Worm (Caenorhabditis elegans): ENCODE measurements around the gene C15C7.4.
A peak's percentile ranks its signal among the peaks of the same experiment; 100 is the strongest.

The C15C7.4 gene

DNA sequence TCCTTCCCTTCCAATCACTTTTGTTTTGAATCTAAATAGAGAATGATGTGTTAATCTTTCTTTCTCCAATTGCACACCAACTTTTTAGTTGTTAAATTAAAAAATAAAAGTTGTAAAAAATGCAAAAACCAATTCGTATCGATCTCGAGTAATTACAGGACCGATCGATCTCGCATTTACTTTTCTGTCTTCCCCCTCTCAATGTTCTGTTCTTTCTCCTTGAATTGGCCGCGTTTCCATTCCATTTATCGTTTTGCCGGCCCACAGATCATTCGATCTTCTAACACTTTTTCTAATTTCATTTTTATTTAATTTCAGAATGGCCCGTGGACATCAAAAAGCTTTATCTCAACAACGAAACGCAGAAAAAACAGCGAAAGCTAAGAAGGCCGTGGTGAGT, 10.2 kb upstream of the C15C7.4 start, which contains the start of gene K10B3.1:
Gene K10B3.1, plus strand, starts transcription at position 301 of the 400 bp plus-strand sequence.
- TF ChIP-seq nhr-21 (tag; optimal IDR thresholded peaks at IDR 0.05) (peak; percentile 10), nhr-11 (tag; optimal IDR thresholded peaks at IDR 0.05) (no peak), lin-39 (tag; optimal IDR thresholded peaks at IDR 0.05) (no peak), nhr-25 (tag; optimal IDR thresholded peaks at IDR 0.05) (no peak), unc-39 (tag; optimal IDR thresholded peaks at IDR 0.05) (no peak), unc-62 (GFP tag; optimal IDR thresholded peaks at IDR 0.05) (no peak)

DNA sequence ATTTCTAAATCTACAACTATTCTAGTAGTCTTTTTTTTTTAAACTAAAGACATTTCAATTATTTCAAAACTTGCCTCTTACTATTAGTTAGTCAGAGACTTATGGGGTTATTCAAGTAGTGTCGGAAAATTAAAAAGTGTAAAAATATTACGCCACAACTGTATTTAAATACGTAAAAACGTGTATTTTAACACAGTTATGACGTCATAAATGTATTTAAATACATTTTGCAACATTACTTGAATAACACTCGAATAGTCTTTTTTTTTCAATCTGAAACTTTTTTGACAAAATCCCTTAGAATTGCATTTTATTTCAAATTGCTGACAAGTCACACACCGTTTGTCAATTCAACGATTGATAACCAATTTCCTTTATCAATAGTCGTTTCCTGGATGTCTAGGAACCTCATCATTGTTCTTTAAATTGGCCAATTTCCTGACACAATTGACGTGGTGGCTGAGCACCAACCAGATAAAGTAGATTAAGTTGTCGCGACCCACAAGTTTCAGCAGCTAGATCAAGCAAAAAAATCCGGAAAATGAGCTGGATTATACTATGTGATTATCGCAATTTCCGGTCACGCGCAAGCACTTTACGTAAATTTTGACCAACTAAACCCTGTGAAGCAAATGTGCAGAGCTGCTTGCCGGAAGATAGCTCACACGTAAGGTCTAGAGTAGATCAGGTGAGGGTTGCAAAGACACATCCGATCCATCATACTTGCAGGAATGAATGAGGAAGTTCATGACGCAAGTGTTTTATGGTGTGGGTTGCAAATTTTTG, 5.7 kb upstream of the C15C7.4 start:
- TF ChIP-seq lsy-2 (tag; optimal IDR thresholded peaks at IDR 0.05), result no peak
- no peak for TF ChIP-seq C34F6.9 (tag; optimal IDR thresholded peaks at IDR 0.05)
- TF ChIP-seq sma-3 (GFP tag; optimal IDR thresholded peaks at IDR 0.05), result no peak

DNA sequence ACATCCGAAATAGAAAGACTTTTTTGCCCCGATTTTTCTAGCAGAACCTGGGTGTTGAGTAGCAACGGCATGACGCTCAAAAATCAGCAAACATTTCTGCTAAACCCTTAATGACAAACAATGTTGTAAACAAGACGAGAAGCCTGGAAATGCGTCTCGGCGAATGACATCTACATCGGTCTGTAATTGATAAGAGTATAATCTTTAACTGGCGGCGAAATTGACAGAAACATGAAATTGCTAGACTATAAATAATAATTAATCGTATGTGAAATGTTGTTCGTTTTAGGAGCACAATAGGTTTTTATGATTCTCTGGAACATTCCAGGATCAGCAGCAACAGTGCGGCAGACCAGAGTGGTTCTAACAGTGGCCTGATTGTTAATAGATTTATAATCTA, 3.7 kb upstream of the C15C7.4 start:
- TF ChIP-seq sma-9 (GFP tag; optimal IDR thresholded peaks at IDR 0.05) (peak; percentile 19), sma-9 (tag; optimal IDR thresholded peaks at IDR 0.05) (no peak), fos-1 (tag; optimal IDR thresholded peaks at IDR 0.05) (peak; percentile 20), elt-1 (tag; optimal IDR thresholded peaks at IDR 0.05) (no peak)

DNA sequence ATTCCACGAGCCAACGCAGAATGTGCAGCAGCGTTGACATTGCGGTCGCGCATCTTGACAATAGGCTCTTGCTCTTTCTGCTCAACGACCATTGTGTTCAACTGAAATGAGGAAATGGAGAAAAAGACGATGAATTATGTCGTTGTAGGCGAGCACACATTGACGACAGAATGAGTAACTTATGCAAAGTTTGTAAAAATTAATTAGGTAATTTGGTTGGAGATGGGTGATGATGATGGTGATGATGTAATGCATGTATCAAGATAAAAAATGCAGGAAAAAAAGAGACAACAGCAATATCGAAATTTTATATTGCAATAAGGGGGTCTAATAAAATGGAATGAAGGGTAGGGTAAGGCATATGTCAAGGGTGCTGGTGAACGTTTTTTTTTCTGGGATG, 7.0 kb downstream of the C15C7.4 start, which contains the start of gene bbln-1:
Gene bbln-1, minus strand, starts transcription at position 101 of the 400 bp plus-strand sequence.
- TF ChIP-seq ceh-16 (tag; optimal IDR thresholded peaks at IDR 0.05) (no peak), fos-1 (tag; optimal IDR thresholded peaks at IDR 0.05) (no peak), nhr-6 (tag; optimal IDR thresholded peaks at IDR 0.05) (no peak), zag-1 (tag; optimal IDR thresholded peaks at IDR 0.05) (no peak), dmd-4 (tag; optimal IDR thresholded peaks at IDR 0.05) (no peak), ZK546.5 (tag; optimal IDR thresholded peaks at IDR 0.05) (no peak), F13H6.1 (tag; optimal IDR thresholded peaks at IDR 0.05) (no peak), sma-3 (GFP tag; optimal IDR thresholded peaks at IDR 0.05) (no peak), nhr-11 (tag; optimal IDR thresholded peaks at IDR 0.05) (no peak), ceh-82 (tag; optimal IDR thresholded peaks at IDR 0.05) (no peak), sma-9 (GFP tag; optimal IDR thresholded peaks at IDR 0.05) (no peak), sma-9 (tag; optimal IDR thresholded peaks at IDR 0.05) (no peak), ztf-11 (tag; optimal IDR thresholded peaks at IDR 0.05) (no peak), nhr-129 (tag; optimal IDR thresholded peaks at IDR 0.05) (no peak), gmeb-1 (tag; optimal IDR thresholded peaks at IDR 0.05) (no peak), nhr-237 (tag; optimal IDR thresholded peaks at IDR 0.05) (no peak), C34F6.9 (tag; optimal IDR thresholded peaks at IDR 0.05) (no peak), peb-1 (tag; optimal IDR thresholded peaks at IDR 0.05) (no peak), lin-13 (GFP tag; optimal IDR thresholded peaks at IDR 0.05) (no peak)

DNA sequence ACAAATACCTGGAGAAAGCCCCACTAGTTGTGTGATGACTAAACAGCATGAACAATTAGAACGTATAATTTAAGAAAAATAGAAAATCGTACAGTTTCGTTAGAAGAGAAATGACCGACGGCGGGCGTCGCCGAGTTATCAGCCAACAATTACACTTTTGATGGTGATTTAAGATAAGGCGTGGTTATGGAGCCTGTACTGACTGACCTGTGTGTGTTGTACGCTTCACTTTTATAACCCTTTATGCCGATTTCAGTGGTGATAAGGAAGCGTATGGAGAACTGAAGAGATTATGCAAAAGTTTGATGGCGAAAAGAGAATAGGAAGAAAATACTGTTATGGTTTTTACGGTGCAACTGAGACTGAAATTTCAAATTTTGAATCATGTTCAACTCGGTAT, 7.8 kb downstream of the C15C7.4 start:
- TF ChIP-seq sma-3 (GFP tag; optimal IDR thresholded peaks at IDR 0.05) (peak; percentile 20), crh-2 (tag; optimal IDR thresholded peaks at IDR 0.05) (peak; percentile 46), nhr-129 (tag; optimal IDR thresholded peaks at IDR 0.05) (peak; percentile 5), nhr-23 (tag; optimal IDR thresholded peaks at IDR 0.05) (no peak), Y55F3AM.14 (GFP tag; optimal IDR thresholded peaks at IDR 0.05) (no peak), skn-1 (tag; optimal IDR thresholded peaks at IDR 0.05) (no peak), sma-9 (GFP tag; optimal IDR thresholded peaks at IDR 0.05) (peak; percentile 63), sma-9 (tag; optimal IDR thresholded peaks at IDR 0.05) (no peak), egl-27 (tag; optimal IDR thresholded peaks at IDR 0.05) (peak; percentile 6), F13H6.1 (tag; optimal IDR thresholded peaks at IDR 0.05) (peak; percentile 65), mbf-1 (tag; optimal IDR thresholded peaks at IDR 0.05) (no peak), fos-1 (tag; optimal IDR thresholded peaks at IDR 0.05) (peak; percentile 92)

DNA sequence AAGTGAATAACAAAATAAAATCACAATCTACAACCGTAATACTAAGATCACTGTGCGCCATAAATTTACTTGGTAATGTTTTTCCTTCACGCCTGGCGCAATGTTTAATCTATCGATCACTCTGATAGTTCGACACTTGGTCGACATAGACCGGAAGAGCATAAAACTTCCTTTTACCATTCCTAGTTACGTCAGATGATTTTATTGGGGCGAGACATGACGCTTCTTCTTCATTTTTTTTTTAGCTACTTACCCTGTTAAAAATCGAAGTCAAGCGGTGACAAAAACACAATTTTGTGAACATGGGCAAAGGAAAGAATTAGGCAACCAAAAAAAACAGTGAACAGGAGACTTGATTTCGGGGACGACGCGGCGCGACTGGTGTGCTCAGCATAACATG, 9.2 kb downstream of the C15C7.4 start:
- TF ChIP-seq lin-39 (tag; optimal IDR thresholded peaks at IDR 0.05) (no peak), nhr-11 (tag; optimal IDR thresholded peaks at IDR 0.05) (no peak), lsy-2 (tag; optimal IDR thresholded peaks at IDR 0.05) (no peak), ZK546.5 (tag; optimal IDR thresholded peaks at IDR 0.05) (no peak), ztf-4 (tag; optimal IDR thresholded peaks at IDR 0.05) (no peak), sma-9 (GFP tag; optimal IDR thresholded peaks at IDR 0.05) (peak; percentile 34), sma-9 (tag; optimal IDR thresholded peaks at IDR 0.05) (no peak), nhr-25 (tag; optimal IDR thresholded peaks at IDR 0.05) (no peak), C34F6.9 (tag; optimal IDR thresholded peaks at IDR 0.05) (no peak), nhr-129 (tag; optimal IDR thresholded peaks at IDR 0.05) (peak; percentile 59), mdl-1 (tag; optimal IDR thresholded peaks at IDR 0.05) (no peak), ceh-16 (tag; optimal IDR thresholded peaks at IDR 0.05) (no peak), zag-1 (tag; optimal IDR thresholded peaks at IDR 0.05) (no peak), gmeb-1 (tag; optimal IDR thresholded peaks at IDR 0.05) (no peak), lin-13 (GFP tag; optimal IDR thresholded peaks at IDR 0.05) (no peak), ztf-1 (GFP tag; conservative IDR thresholded peaks at IDR 0.05) (no peak), fos-1 (tag; optimal IDR thresholded peaks at IDR 0.05) (peak; percentile 39), crh-2 (tag; optimal IDR thresholded peaks at IDR 0.05) (peak; percentile 1), egl-27 (tag; optimal IDR thresholded peaks at IDR 0.05) (no peak)

Data from whole organism, L2 larva.